Worm (Caenorhabditis elegans): Measurements from ENCODE around the gene T07G12.4.

T07G12.4 gene

DNA sequence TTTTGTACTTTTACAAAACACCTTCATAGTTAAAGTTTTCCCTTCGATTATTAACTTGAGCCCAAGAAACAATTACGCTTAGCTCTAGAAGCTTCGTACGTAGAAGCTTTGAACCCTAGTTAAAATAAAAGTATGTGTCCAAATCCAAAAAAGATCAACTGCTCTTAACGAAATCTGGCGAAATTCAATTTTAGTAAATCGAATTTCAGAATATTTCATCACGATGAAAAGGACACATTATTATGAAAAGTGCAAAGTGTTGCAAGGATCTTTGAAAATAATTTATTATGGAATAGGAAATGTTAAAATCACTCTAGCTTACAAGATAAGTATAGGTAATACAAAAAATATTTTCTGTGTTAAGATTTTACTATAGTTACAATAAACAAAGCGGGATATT is 26.8 kb upstream of the T07G12.4 start:
- TF ChIP-seq egl-27 (tag; optimal IDR thresholded peaks at IDR 0.05): no peak
- TF ChIP-seq elt-1 (tag; optimal IDR thresholded peaks at IDR 0.05): no peak
- TF ChIP-seq nhr-21 (tag; optimal IDR thresholded peaks at IDR 0.05): no peak
- TF ChIP-seq nhr-237 (tag; optimal IDR thresholded peaks at IDR 0.05): no peak
- TF ChIP-seq crh-2 (tag; optimal IDR thresholded peaks at IDR 0.05): no peak
- TF ChIP-seq sma-9 (GFP tag; optimal IDR thresholded peaks at IDR 0.05): no peak
- TF ChIP-seq sma-9 (tag; optimal IDR thresholded peaks at IDR 0.05): no peak
- TF ChIP-seq nhr-23 (tag; optimal IDR thresholded peaks at IDR 0.05): no peak
- no peak for TF ChIP-seq zag-1 (tag; optimal IDR thresholded peaks at IDR 0.05)

ce11 chrIV:10564613-10565012 is 26.1 kb upstream of the T07G12.4 start:
- TF ChIP-seq lsy-2 (tag; optimal IDR thresholded peaks at IDR 0.05): no peak
- TF ChIP-seq ztf-4 (tag; optimal IDR thresholded peaks at IDR 0.05): no peak
- TF ChIP-seq nhr-129 (tag; optimal IDR thresholded peaks at IDR 0.05): no peak
- no peak for TF ChIP-seq aly-2 (tag; optimal IDR thresholded peaks at IDR 0.05)
- TF ChIP-seq gmeb-1 (tag; optimal IDR thresholded peaks at IDR 0.05): no peak
- no peak for TF ChIP-seq nhr-25 (tag; optimal IDR thresholded peaks at IDR 0.05)
- no peak for TF ChIP-seq nhr-6 (tag; optimal IDR thresholded peaks at IDR 0.05)
- TF ChIP-seq sma-9 (GFP tag; optimal IDR thresholded peaks at IDR 0.05): no peak
- TF ChIP-seq sma-9 (tag; optimal IDR thresholded peaks at IDR 0.05): no peak
- no peak for TF ChIP-seq lin-39 (tag; optimal IDR thresholded peaks at IDR 0.05)
- no peak for TF ChIP-seq fos-1 (tag; optimal IDR thresholded peaks at IDR 0.05)

DNA sequence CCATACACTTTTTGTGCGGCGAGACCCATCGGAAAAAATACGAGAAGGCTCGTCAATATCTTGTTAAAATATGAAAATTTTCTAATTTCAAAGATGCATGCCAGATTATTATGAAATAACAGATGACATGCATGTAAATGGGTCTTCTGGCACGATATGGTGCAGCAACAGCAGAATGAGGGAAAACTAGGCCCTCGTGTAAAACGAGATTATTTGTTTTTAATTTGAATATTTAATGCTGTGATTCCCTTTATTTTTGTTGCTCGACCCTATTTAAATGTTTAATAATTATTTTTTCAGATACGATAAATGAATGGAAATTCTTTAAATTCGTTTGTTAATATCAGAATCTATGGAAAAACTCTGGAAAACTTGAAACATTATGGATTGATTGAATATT is 23.1 kb upstream of the T07G12.4 start, which contains the start of gene him-8:
Gene him-8, plus strand, starts transcription at position 301 of the 400 bp plus-strand sequence.
- TF ChIP-seq nhr-21 (tag; optimal IDR thresholded peaks at IDR 0.05) (no peak), unc-55 (GFP tag; optimal IDR thresholded peaks at IDR 0.05) (peak; percentile 5), snpc-4 (tag; optimal IDR thresholded peaks at IDR 0.05) (no peak)

- TF ChIP-seq zag-1 (tag; optimal IDR thresholded peaks at IDR 0.05): no peak
- TF ChIP-seq Y55F3AM.14 (GFP tag; optimal IDR thresholded peaks at IDR 0.05): no peak
These were observed 19.9 kb upstream of the T07G12.4 start, which contains the start of gene zim-3 for ce11 chrIV:10558415-10558814. Gene zim-3 (plus strand): TSS chrIV:10558715.

DNA sequence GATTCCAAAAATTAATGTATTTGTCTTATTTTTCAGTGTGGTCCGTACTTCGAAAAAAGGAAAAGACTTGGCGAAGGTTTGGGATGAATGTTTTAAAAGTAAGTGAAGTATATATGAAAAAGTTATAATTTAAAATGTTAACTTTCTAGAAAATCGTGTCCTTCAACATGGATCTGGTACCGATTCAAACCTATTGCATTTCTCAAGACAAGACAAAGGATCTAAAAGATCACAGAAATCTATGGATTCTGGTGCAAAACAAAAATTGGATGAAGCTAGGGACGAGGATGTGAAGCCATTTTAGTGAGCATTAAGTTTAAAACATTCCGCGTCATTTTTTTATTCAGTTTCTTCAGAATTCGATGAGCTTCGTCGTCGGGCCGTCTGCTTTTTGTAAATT is 16.5 kb upstream of the T07G12.4 start, which contains the start of gene zim-2:
Gene zim-2, plus strand, starts transcription at position 301 of the 400 bp plus-strand sequence.
- TF ChIP-seq F13H6.1 (tag; optimal IDR thresholded peaks at IDR 0.05) (no peak), ztf-11 (tag; optimal IDR thresholded peaks at IDR 0.05) (no peak), ceh-82 (tag; optimal IDR thresholded peaks at IDR 0.05) (no peak), nhr-12 (tag; optimal IDR thresholded peaks at IDR 0.05) (no peak), nhr-23 (tag; optimal IDR thresholded peaks at IDR 0.05) (no peak), unc-39 (tag; optimal IDR thresholded peaks at IDR 0.05) (no peak), dmd-4 (tag; optimal IDR thresholded peaks at IDR 0.05) (no peak)

- TF ChIP-seq ztf-4 (tag; optimal IDR thresholded peaks at IDR 0.05): no peak
- TF ChIP-seq Y55F3AM.14 (GFP tag; optimal IDR thresholded peaks at IDR 0.05): no peak
- no peak for TF ChIP-seq F13H6.1 (tag; optimal IDR thresholded peaks at IDR 0.05)
- no peak for TF ChIP-seq C34F6.9 (tag; optimal IDR thresholded peaks at IDR 0.05)
- TF ChIP-seq ama-1 (optimal IDR thresholded peaks at IDR 0.05): no peak
- no peak for TF ChIP-seq alr-1 (tag; optimal IDR thresholded peaks at IDR 0.05)
- TF ChIP-seq ztf-1 (GFP tag; conservative IDR thresholded peaks at IDR 0.05): no peak
- no peak for TF ChIP-seq lsy-2 (tag; optimal IDR thresholded peaks at IDR 0.05)
- TF ChIP-seq mbf-1 (tag; optimal IDR thresholded peaks at IDR 0.05): no peak
- no peak for TF ChIP-seq blmp-1 (tag; optimal IDR thresholded peaks at IDR 0.05; ENCODE audit: insufficient read depth)
- TF ChIP-seq sma-3 (GFP tag; optimal IDR thresholded peaks at IDR 0.05): no peak
- no peak for TF ChIP-seq nhr-77 (tag; optimal IDR thresholded peaks at IDR 0.05)
- no peak for TF ChIP-seq mdl-1 (tag; optimal IDR thresholded peaks at IDR 0.05)
- no peak for TF ChIP-seq dmd-4 (tag; optimal IDR thresholded peaks at IDR 0.05)
- TF ChIP-seq nhr-11 (tag; optimal IDR thresholded peaks at IDR 0.05): no peak
- no peak for TF ChIP-seq nhr-237 (tag; optimal IDR thresholded peaks at IDR 0.05)
- no peak for TF ChIP-seq sma-9 (GFP tag; optimal IDR thresholded peaks at IDR 0.05)
- no peak for TF ChIP-seq sma-9 (tag; optimal IDR thresholded peaks at IDR 0.05)
- no peak for TF ChIP-seq nhr-25 (tag; optimal IDR thresholded peaks at IDR 0.05)
- TF ChIP-seq ztf-11 (tag; optimal IDR thresholded peaks at IDR 0.05): no peak
- no peak for TF ChIP-seq aly-2 (tag; optimal IDR thresholded peaks at IDR 0.05)
These were observed 8.2 kb upstream of the T07G12.4 start, which contains the start of gene zim-1 for ce11 chrIV:10546589-10547136. Gene zim-1 (plus strand): TSS chrIV:10547086.
